Worm (Caenorhabditis elegans) whole organism, late embryonic: ENCODE results near the gene F46C5.6.

ENCODE experiments used
- F13H6.1 ChIP-seq: sonication (generic microtip); optimal IDR thresholded peaks from 2 replicates; lab custom pipeline; 2016; ENCODE audit warnings: missing genetic modification characterization, missing compliant biosample characterization
- K02D7.2 ChIP-seq: sonication (generic microtip); optimal IDR thresholded peaks from 2 replicates; lab custom pipeline; 2017; ENCODE audit warnings: mild to moderate bottlenecking, missing genetic modification characterization, missing compliant biosample characterization
- ama-1 ChIP-seq: fragments of 150-350 bp; optimal IDR thresholded peaks from 2 replicates; lab custom pipeline; 2014
- ceh-14 ChIP-seq: sonication (generic microtip); optimal IDR thresholded peaks from 2 replicates; lab custom pipeline; 2016; ENCODE audit warnings: missing genotype, missing genetic modification characterization, missing compliant biosample characterization
- ceh-18 ChIP-seq: sonication (generic microtip); optimal IDR thresholded peaks from 2 replicates; lab custom pipeline; 2016; ENCODE audit warnings: missing genetic modification characterization, missing compliant biosample characterization
- ceh-2 ChIP-seq: sonication (generic microtip); optimal IDR thresholded peaks from 2 replicates; lab custom pipeline; 2016; ENCODE audit warnings: missing genotype, missing genetic modification characterization, missing compliant biosample characterization
- ceh-22 ChIP-seq: sonication (generic microtip); optimal IDR thresholded peaks from 2 replicates; lab custom pipeline; 2017; ENCODE audit warnings: missing biosample characterization, missing genetic modification characterization
- ceh-31 ChIP-seq: sonication (generic microtip); optimal IDR thresholded peaks from 2 replicates; lab custom pipeline; 2016; ENCODE audit warnings: missing genetic modification characterization, missing compliant biosample characterization
- ceh-34 ChIP-seq: sonication (generic microtip); optimal IDR thresholded peaks from 2 replicates; lab custom pipeline; 2016; ENCODE audit warnings: mild to moderate bottlenecking, missing genetic modification characterization, missing compliant biosample characterization
- dmd-4 ChIP-seq: sonication (generic microtip); optimal IDR thresholded peaks from 2 replicates; lab custom pipeline; 2016; ENCODE audit warnings: borderline replicate concordance, missing genetic modification characterization, missing compliant biosample characterization
- dve-1 ChIP-seq: sonication (generic microtip); optimal IDR thresholded peaks from 2 replicates; lab custom pipeline; 2017; ENCODE audit warnings: antibody characterized with exemption, mild to moderate bottlenecking, missing genetic modification characterization, missing compliant biosample characterization
- elt-2 ChIP-seq: sonication (generic microtip); optimal IDR thresholded peaks from 2 replicates; lab custom pipeline; 2016; ENCODE audit warnings: missing genetic modification reagents, missing genetic modification characterization, missing compliant biosample characterization
- elt-4 ChIP-seq: sonication (generic microtip); optimal IDR thresholded peaks from 2 replicates; lab custom pipeline; 2016; ENCODE audit warnings: missing genetic modification characterization, missing compliant biosample characterization
- eyg-1 ChIP-seq: sonication (generic microtip); optimal IDR thresholded peaks from 2 replicates; lab custom pipeline; 2016; ENCODE audit warnings: missing genotype, missing genetic modification characterization, missing compliant biosample characterization
- hlh-13 ChIP-seq: fragments of 200-800 bp; sonication (Bioruptor generic); optimal IDR thresholded peaks from 2 replicates; lab custom pipeline; 2018; ENCODE audit warnings: mild to moderate bottlenecking, missing genetic modification characterization, missing compliant biosample characterization
- hlh-15 ChIP-seq: sonication (generic microtip); optimal IDR thresholded peaks from 2 replicates; lab custom pipeline; 2016; ENCODE audit warnings: missing genetic modification characterization, missing compliant biosample characterization
- hlh-30 ChIP-seq: sonication (generic microtip); optimal IDR thresholded peaks from 2 replicates; lab custom pipeline; 2017; ENCODE audit warnings: antibody characterized with exemption, missing genetic modification characterization, missing compliant biosample characterization; ENCODE audit not compliant: insufficient read depth
- lin-11 ChIP-seq: fragments of 200-800 bp; sonication (Bioruptor generic); optimal IDR thresholded peaks from 2 replicates; lab custom pipeline; 2018; ENCODE audit warnings: mild to moderate bottlenecking, missing genetic modification characterization, missing compliant biosample characterization
- madf-2 ChIP-seq: sonication (generic microtip); optimal IDR thresholded peaks from 2 replicates; lab custom pipeline; 2017; ENCODE audit warnings: missing genetic modification characterization, missing compliant biosample characterization
- pat-9 ChIP-seq: fragments of 200-800 bp; sonication (Bioruptor generic); optimal IDR thresholded peaks from 2 replicates; lab custom pipeline; 2018; ENCODE audit warnings: mild to moderate bottlenecking, missing genetic modification characterization, moderate library complexity, missing compliant biosample characterization
- pha-2 ChIP-seq: sonication (generic microtip); optimal IDR thresholded peaks from 2 replicates; lab custom pipeline; 2017; ENCODE audit warnings: mild to moderate bottlenecking, missing genetic modification characterization, missing compliant biosample characterization
- pha-4 ChIP-seq: fragments of 150-350 bp; optimal IDR thresholded peaks from 2 replicates; lab custom pipeline; 2018; ENCODE audit warnings: missing biosample characterization, missing genetic modification reagents, missing genetic modification characterization
- pqm-1 ChIP-seq: sonication (generic microtip); optimal IDR thresholded peaks from 2 replicates; lab custom pipeline; 2016; ENCODE audit warnings: missing genetic modification characterization, missing compliant biosample characterization
- pros-1 ChIP-seq: fragments of 150-350 bp; optimal IDR thresholded peaks from 2 replicates; lab custom pipeline; 2014; ENCODE audit warnings: missing biosample characterization, missing genetic modification reagents, missing genetic modification characterization
- ref-2 ChIP-seq: sonication (generic microtip); optimal IDR thresholded peaks from 2 replicates; lab custom pipeline; 2016; ENCODE audit warnings: missing genetic modification characterization, missing compliant biosample characterization
- rnt-1 ChIP-seq: sonication (generic microtip); optimal IDR thresholded peaks from 2 replicates; lab custom pipeline; 2016; ENCODE audit warnings: missing genetic modification characterization, missing compliant biosample characterization
- sox-2 ChIP-seq: fragments of 200-800 bp; sonication (Bioruptor generic); IDR thresholded peaks from 2 replicates; pipeline ENCODE4 v1.3.6; 2022; ENCODE audit warnings: missing genetic modification reagents, missing genetic modification characterization, missing compliant biosample characterization
- syd-9 ChIP-seq: sonication (generic microtip); optimal IDR thresholded peaks from 2 replicates; lab custom pipeline; 2016; ENCODE audit warnings: mild to moderate bottlenecking, missing genetic modification characterization, moderate library complexity, missing compliant biosample characterization
- tbx-2 ChIP-seq: sonication (generic microtip); optimal IDR thresholded peaks from 2 replicates; lab custom pipeline; 2016; ENCODE audit warnings: missing genetic modification characterization, missing compliant biosample characterization
- ttx-3 ChIP-seq: sonication (generic microtip); optimal IDR thresholded peaks from 2 replicates; lab custom pipeline; 2016; ENCODE audit warnings: missing genetic modification reagents, missing genetic modification characterization, missing compliant biosample characterization
- unc-42 ChIP-seq: sonication (generic microtip); optimal IDR thresholded peaks from 2 replicates; lab custom pipeline; 2016; ENCODE audit warnings: missing genotype, missing genetic modification characterization, missing compliant biosample characterization
- unc-55 ChIP-seq: sonication (generic microtip); optimal IDR thresholded peaks from 2 replicates; lab custom pipeline; 2017; ENCODE audit warnings: missing biosample characterization, missing genetic modification reagents, missing genetic modification characterization
- ztf-16 ChIP-seq: sonication (generic microtip); optimal IDR thresholded peaks from 2 replicates; lab custom pipeline; 2017; ENCODE audit warnings: missing genetic modification characterization, missing compliant biosample characterization

Gene F46C5.6

ce11 chrII:8845932-8846331 lies 1.6 kb upstream of the F46C5.6 start:
- TF ChIP-seq hlh-15 (tag; lab: Kevin White, UChicago), result no peak
- peak; percentile 36 for TF ChIP-seq elt-2 (tag; lab: Kevin White, UChicago)
- TF ChIP-seq, all 69 proteins: peak for 1

DNA sequence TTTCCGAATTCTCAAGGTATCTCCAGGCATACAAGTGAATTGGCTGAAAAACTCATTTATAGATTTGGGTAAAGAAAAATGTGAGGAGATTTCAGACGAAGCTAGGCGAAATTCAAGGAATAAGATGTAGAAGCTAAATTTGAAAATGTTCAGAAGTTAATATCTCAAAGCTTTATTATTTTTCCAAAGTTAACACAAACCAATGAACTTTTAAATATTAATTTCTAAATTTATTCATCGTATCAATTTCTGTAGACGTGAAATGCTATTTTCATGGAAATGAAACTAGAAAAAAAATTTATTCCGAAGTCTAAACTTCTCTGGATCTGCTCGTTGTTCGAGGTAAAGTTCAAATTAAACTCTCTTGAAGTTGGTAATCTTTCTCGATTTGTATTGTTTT lies 983 bp upstream of the F46C5.6 start, which contains the start of gene agxt-1:
agxt-1 (plus strand) TSS at position 301 of the 400 bp plus-strand sequence.
- TF ChIP-seq eyg-1 (tag; lab: Kevin White, UChicago), result no peak
- TF ChIP-seq ztf-16, result no peak
- TF ChIP-seq K02D7.2 (tag; lab: Kevin White, UChicago), result no peak

DNA sequence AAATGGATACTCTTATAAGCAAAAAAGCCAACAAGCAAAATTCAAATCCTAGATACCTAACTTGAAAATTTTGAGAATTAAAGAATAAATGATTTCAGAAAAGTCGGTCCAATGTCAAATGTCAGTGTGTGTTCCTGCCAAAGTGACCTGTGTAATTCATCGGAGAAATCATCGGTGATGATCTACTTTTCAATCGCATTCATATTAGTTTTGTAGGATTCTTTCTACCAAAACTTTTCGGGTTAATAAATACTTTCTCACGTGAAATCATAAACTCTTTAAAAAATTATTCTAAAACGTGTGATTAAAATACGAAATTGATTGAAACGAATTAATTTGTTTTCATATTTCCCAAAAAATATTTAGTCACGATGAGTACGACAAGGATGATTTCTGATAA lies 5.3 kb downstream of the F46C5.6 start, which contains the start of gene F46C5.7:
F46C5.7 (plus strand) TSS at position 301 of the 400 bp plus-strand sequence.
- TF ChIP-seq ref-2 (no peak), rnt-1 (tag; lab: Kevin White, UChicago) (no peak), eyg-1 (tag; lab: Kevin White, UChicago) (no peak), pqm-1 (no peak), elt-4 (tag; lab: Kevin White, UChicago) (no peak), hlh-13 (no peak), pat-9 (no peak), pha-2 (tag; lab: Kevin White, UChicago) (no peak), ceh-31 (tag; lab: Kevin White, UChicago) (no peak), K02D7.2 (tag; lab: Kevin White, UChicago) (no peak), lin-11 (no peak), pha-4 (tag; lab: Kevin White, UChicago) (no peak), ttx-3 (no peak), ceh-14 (tag; lab: Kevin White, UChicago) (no peak), ceh-34 (tag; lab: Kevin White, UChicago) (no peak), syd-9 (tag; lab: Kevin White, UChicago) (no peak), pros-1 (tag; lab: Kevin White, UChicago) (no peak), ceh-22 (tag; lab: Kevin White, UChicago) (no peak), ama-1 (no peak), F13H6.1 (no peak)

DNA sequence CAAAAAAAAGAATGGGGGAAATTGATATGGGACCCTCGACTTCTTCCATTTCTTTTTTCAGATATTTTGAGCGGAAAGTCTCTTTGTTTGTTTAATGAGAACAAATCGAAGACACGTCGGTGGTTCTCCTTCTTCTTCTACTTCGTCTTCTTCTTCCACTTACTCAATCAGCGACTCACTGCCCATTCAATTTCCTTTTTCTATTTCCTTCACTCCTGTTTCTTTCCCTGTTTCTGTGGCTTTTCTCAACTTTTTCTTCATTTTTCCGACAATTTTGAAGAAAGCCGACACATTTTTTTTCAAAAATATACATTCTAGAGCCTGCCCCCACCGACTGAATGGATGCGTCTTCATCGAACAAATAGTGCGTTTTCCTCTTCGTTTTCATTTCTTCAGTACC lies 8.5 kb downstream of the F46C5.6 start, which contains the start of gene F46C5.4:
F46C5.4 (plus strand) TSS at position 222 of the 400 bp plus-strand sequence.
- TF ChIP-seq elt-2 (tag; lab: Kevin White, UChicago), result no peak
- no peak for TF ChIP-seq ceh-2 (tag; lab: Kevin White, UChicago)
- TF ChIP-seq unc-42 (tag; lab: Kevin White, UChicago), result peak; percentile 58
- TF ChIP-seq ceh-18 (tag; lab: Kevin White, UChicago), result no peak
- TF ChIP-seq dve-1 (tag; lab: Kevin White, UChicago), result no peak

- TF ChIP-seq tbx-2 (tag; lab: Kevin White, UChicago) (no peak), ref-2 (no peak), hlh-30 (tag; lab: Kevin White, UChicago) (no peak), pat-9 (no peak), unc-55 (GFP tag; lab: Kevin White, UChicago) (no peak), dmd-4 (tag; lab: Kevin White, UChicago) (no peak), madf-2 (tag; lab: Kevin White, UChicago) (no peak), ttx-3 (no peak), sox-2 (GFP tag; lab: Robert Waterston, UW) (no peak)
- TF ChIP-seq, all 69 proteins: peak for 0
Observed at ce11 chrII:8832941-8833340, 11.4 kb downstream of the F46C5.6 start.

DNA sequence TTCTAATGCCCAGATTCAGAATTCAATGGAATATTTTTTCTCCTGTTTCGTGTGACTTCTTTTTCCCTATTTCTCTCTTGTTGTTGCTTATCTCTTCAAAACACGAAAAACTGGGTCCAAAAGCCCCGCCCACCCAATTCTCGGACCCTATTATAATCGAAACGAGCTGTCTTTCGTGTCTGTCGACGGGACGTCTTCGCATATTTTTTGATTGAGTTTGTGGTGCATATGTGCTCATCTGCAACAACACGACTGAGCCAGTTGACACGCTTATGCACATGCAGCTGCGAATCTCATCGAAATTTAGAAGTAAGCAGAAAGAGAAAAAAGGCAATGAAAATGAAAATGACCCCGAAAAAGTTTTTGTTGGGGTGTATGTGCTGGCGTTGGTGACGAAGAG lies 13.4 kb downstream of the F46C5.6 start:
- TF ChIP-seq ztf-16 (no peak), unc-42 (tag; lab: Kevin White, UChicago) (peak; percentile 63)
- TF ChIP-seq, all 69 proteins: peak for 1
